Worm (Caenorhabditis elegans) whole organism, mixed stage, embryonic: ENCODE data around the gene fbxa-209.

Experiments used
- elt-1 ChIP-seq: sonication (generic microtip); optimal IDR thresholded peaks from 2 replicates; lab custom pipeline; 2017; ENCODE audit warnings: missing genetic modification characterization, mild to moderate bottlenecking, missing compliant biosample characterization, antibody characterized with exemption, moderate library complexity, borderline replicate concordance; ENCODE audit not compliant: insufficient read depth
- hlh-1 ChIP-seq: fragments of 150-350 bp; optimal IDR thresholded peaks from 2 replicates; lab custom pipeline; 2014; ENCODE audit warnings: missing biosample characterization, missing genetic modification reagents, missing genetic modification characterization
- lin-32 ChIP-seq: fragments of 200-800 bp; sonication (Bioruptor generic); optimal IDR thresholded peaks from 2 replicates; lab custom pipeline; 2018; ENCODE audit warnings: mild to moderate bottlenecking, missing genetic modification characterization, missing compliant biosample characterization
- mab-5 ChIP-seq: fragments of 150-350 bp; optimal IDR thresholded peaks from 2 replicates; lab custom pipeline; 2014; ENCODE audit warnings: missing biosample characterization, missing genetic modification characterization
- nhr-237 ChIP-seq: fragments of 150-350 bp; optimal IDR thresholded peaks from 2 replicates; lab custom pipeline; 2014; ENCODE audit warnings: missing biosample characterization, missing genetic modification characterization
- pha-4 ChIP-seq: fragments of 150-350 bp; optimal IDR thresholded peaks from 2 replicates; lab custom pipeline; 2018; ENCODE audit warnings: missing biosample characterization, missing genetic modification reagents, missing genetic modification characterization
- snpc-4 ChIP-seq: fragments of 150-350 bp; optimal IDR thresholded peaks from 2 replicates; lab custom pipeline; 2014; ENCODE audit warnings: missing biosample characterization, missing genetic modification characterization
- unc-120 ChIP-seq: sonication (generic microtip); optimal IDR thresholded peaks from 2 replicates; lab custom pipeline; 2017; ENCODE audit warnings: missing genetic modification characterization, missing compliant biosample characterization; ENCODE audit not compliant: poor library complexity, severe bottlenecking
- unc-39 ChIP-seq: fragments of 150-350 bp; optimal IDR thresholded peaks from 2 replicates; lab custom pipeline; 2014; ENCODE audit warnings: missing biosample characterization, missing genetic modification characterization
- unc-62 ChIP-seq: fragments of 150-350 bp; optimal IDR thresholded peaks from 2 replicates; lab custom pipeline; 2014; ENCODE audit warnings: missing biosample characterization, missing genetic modification reagents, missing genetic modification characterization

DNA sequence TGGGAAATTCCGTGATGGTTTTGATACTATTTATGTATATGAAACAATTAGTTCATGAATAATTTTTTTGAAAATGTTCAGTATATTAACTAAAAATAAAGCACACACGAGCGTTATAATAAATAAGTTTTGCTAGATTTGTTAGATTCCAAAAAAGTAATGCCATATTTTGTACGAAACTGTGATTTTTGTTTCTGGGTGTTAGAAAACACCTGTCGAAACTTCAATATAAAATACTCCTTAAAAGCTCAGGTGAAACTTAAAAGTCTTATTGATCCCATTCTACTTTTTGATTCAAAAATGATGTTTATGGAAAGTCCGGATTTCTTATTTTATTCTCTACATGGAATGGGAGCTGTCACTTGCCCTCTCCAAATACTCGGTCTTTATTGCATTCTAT lies 10.9 kb downstream of the fbxa-209 start, which contains the start of gene srh-265:
- no peak for TF ChIP-seq pha-4
- no peak for TF ChIP-seq unc-120
- no peak for TF ChIP-seq snpc-4 (tag; lab: Kevin White, UChicago)
- TF ChIP-seq unc-62 (GFP tag; lab: Kevin White, UChicago), result no peak
- TF ChIP-seq unc-39 (tag; lab: Kevin White, UChicago), result no peak
- no peak for TF ChIP-seq nhr-237
- no peak for TF ChIP-seq mab-5 (tag; lab: Kevin White, UChicago)
- TF ChIP-seq elt-1 (tag; lab: Kevin White, UChicago), result no peak
- no peak for TF ChIP-seq lin-32 (GFP tag; lab: Kevin White, UChicago)
- TF ChIP-seq hlh-1 (tag; lab: Kevin White, UChicago), result no peak
